Worm (Caenorhabditis elegans): ENCODE measurements around the gene F54D5.23.

DNA sequence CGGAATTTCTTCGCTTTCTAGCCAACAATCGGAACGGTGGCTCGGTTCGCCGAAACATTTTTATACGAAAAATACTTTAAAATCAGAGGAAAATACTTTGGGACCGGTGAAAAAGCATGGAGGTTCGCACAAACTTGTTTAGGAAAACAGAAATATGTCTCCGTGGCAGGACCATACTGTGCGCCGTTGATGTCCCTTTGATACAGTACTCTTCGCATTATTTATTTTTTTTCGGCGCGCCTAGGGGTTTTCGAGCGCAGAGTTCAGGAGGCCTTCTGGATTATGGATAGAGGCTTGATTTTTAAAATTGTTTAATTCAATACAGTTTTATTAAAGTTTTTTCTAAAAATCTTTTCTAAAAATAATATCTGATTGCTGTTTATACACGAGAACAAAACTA lies 24.4 kb downstream of the F54D5.23 start, which contains the start of gene F54D5.9:
- no peak for TF ChIP-seq nhr-11 (tag; optimal IDR thresholded peaks at IDR 0.05)
- TF ChIP-seq ceh-34 (tag; optimal IDR thresholded peaks at IDR 0.05) = no peak
- TF ChIP-seq nfya-1 (tag; optimal IDR thresholded peaks at IDR 0.05) = no peak
- no peak for TF ChIP-seq unc-55 (GFP tag; optimal IDR thresholded peaks at IDR 0.05)
- TF ChIP-seq T23F11.4 (GFP tag; optimal IDR thresholded peaks at IDR 0.05) = no peak
- no peak for TF ChIP-seq elt-2 (tag; optimal IDR thresholded peaks at IDR 0.05)
- no peak for TF ChIP-seq lin-11 (tag; optimal IDR thresholded peaks at IDR 0.05)
- TF ChIP-seq tbx-7 (tag; optimal IDR thresholded peaks at IDR 0.05) = no peak
- TF ChIP-seq pros-1 (tag; optimal IDR thresholded peaks at IDR 0.05) = no peak
- TF ChIP-seq ceh-31 (tag; optimal IDR thresholded peaks at IDR 0.05) = no peak

All from whole organism, late embryonic.